Worm (Caenorhabditis elegans): ENCODE measurements around the gene F46G10.4.

DNA sequence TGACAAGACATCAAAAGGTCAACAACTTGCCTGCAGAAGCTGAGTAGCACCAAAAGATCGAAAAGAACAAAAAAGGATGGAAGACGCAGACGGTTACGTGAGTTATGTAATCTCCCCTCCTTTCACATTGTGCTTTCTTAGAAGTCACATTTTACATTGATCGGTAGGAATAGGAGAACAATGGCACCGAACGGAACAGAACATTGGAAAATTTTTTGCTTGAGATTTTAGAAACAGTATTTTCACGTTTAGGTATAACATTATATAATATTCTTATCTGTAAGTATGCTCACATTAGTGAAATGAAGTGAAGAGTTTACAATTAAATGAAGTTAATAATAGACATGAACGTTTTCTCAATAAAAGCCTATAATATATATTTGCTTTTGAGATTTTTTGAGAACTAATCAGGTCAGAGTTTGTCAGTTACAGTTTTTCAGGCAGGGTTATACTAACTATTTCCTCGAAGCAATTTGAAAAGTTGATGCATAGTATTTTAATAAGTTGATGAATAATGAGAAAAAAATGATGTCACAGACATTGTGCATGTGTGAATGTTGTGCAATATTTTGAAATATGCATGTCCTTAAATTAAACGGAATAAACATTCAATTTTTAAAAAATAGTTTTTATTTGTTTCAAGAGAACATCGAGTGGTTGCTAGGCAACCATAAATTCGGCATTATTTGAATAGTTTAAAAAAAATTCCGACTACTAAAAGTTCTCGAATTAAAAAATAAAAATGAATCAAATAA, 47.3 kb downstream of the F46G10.4 start:
- TF ChIP-seq snpc-4 (tag; optimal IDR thresholded peaks at IDR 0.05) (no peak), ztf-11 (tag; optimal IDR thresholded peaks at IDR 0.05) (no peak), pha-4 (tag; optimal IDR thresholded peaks at IDR 0.05) (no peak), unc-62 (GFP tag; optimal IDR thresholded peaks at IDR 0.05) (no peak), mep-1 (tag; optimal IDR thresholded peaks at IDR 0.05) (no peak), nhr-28 (tag; optimal IDR thresholded peaks at IDR 0.05) (no peak), unc-39 (tag; optimal IDR thresholded peaks at IDR 0.05) (no peak), tbx-8 (GFP tag; optimal IDR thresholded peaks at IDR 0.05) (no peak), lsy-2 (tag; optimal IDR thresholded peaks at IDR 0.05) (no peak)
